Fruit fly (Drosophila melanogaster): ENCODE results near the gene CG6511.
A peak's percentile ranks its signal among the peaks of the same experiment; 100 is the strongest.

CG6511 gene

DNA sequence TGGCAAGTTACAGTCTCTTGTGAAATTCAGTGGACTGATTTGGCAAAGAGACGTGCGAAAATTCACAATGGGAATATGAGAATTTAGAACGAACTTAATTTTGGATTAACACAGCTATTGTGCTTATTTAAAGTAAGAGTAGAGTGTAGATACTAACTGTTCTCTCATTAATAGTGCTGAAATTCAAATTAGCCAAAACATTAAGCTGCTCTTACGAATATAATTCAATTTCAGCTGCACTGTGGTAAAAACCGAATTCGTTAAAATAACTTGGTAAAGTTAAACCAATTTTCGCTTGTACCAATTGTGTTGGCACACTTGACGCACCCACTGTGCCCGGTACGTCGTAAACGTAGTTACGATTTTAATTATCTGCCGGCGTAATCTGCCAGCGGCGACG is 46.8 kb downstream of the CG6511 start (continued):
- TF ChIP-seq Sox14 (GFP tag; optimal IDR thresholded peaks at IDR 0.05) = peak; percentile 75
- peak; percentile 65 for TF ChIP-seq CG6163 (GFP tag; IDR thresholded peaks at IDR 0.05)
- TF ChIP-seq CG6808 (GFP tag; optimal IDR thresholded peaks at IDR 0.05) = peak; percentile 72
- peak; percentile 49 for TF ChIP-seq Smox (GFP tag; optimal IDR thresholded peaks at IDR 0.05)
- TF ChIP-seq Lpt (GFP tag; optimal IDR thresholded peaks at IDR 0.05) = peak; percentile 41
- no peak for TF ChIP-seq fd85E (GFP tag; optimal IDR thresholded peaks at IDR 0.05)
- TF ChIP-seq CG11294 (GFP tag; IDR thresholded peaks at IDR 0.05) = peak; percentile 24; the same call in 1 of the 2 replicates
- peak; percentile 66 for TF ChIP-seq CG10631 (GFP tag; optimal IDR thresholded peaks at IDR 0.05)
- TF ChIP-seq spab (GFP tag; optimal IDR thresholded peaks at IDR 0.05) = peak; percentile 65
- TF ChIP-seq fkh (GFP tag; optimal IDR thresholded peaks at IDR 0.05) = no peak
- peak; percentile 55 for TF ChIP-seq CG1621 (tag; optimal IDR thresholded peaks at IDR 0.05)
- TF ChIP-seq pdm3 (GFP tag; optimal IDR thresholded peaks at IDR 0.05) = peak; percentile 76
- peak; percentile 72 for TF ChIP-seq Ets96B (tag; optimal IDR thresholded peaks at IDR 0.05)
- TF ChIP-seq CG4318 (GFP tag; optimal IDR thresholded peaks at IDR 0.05) = peak; percentile 61
- peak; percentile 69 for TF ChIP-seq Met (GFP tag; optimal IDR thresholded peaks at IDR 0.05)
- TF ChIP-seq Hr38 (GFP tag; optimal IDR thresholded peaks at IDR 0.05) = no peak
- TF ChIP-seq Eip75B (GFP tag; optimal IDR thresholded peaks at IDR 0.05) = peak; percentile 68
- peak; percentile 12 for TF ChIP-seq Blimp-1 (GFP tag; optimal IDR thresholded peaks at IDR 0.05)
- peak; percentile 72 for TF ChIP-seq CG31627 (GFP tag; optimal IDR thresholded peaks at IDR 0.05)
- peak; percentile 47 for TF ChIP-seq dsx (GFP tag; optimal IDR thresholded peaks at IDR 0.05; ENCODE audit: poor library complexity, severe bottlenecking)
- TF ChIP-seq CG8632 (GFP tag; optimal IDR thresholded peaks at IDR 0.05) = peak; percentile 59
- TF ChIP-seq CG6854 (GFP tag; optimal IDR thresholded peaks at IDR 0.05) = no peak
- peak; percentile 67 for TF ChIP-seq CG11762 (GFP tag; optimal IDR thresholded peaks at IDR 0.05; ENCODE audit: insufficient read depth)

DNA sequence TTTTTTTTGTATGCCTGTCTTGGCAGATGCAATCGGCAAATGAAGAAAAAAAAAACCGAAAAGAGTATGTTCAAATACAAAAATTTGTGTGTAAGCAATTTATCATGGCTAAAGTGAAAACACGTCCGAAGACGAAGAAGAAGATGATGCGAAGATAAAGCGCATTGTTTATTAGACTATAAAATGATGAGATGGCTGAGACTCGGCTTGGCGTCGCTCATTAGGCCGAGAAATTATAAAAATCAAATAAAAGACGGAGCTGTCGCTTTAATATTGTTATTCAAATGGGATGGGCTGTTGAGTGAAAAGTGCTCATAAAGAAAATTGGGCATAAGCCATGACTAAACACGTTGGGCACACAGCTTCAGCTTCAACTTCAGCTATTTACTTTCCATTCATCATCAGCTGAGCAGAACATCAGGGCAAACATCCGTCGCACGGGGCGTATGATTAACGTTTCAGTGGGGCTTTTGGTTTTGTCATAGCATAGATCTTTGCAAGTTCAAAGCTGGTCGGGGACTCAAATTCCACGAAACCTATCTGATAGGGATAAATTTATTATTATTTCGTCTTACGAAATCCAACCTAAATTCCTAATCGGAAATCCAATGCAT is 49.6 kb downstream of the CG6511 start:
- TF ChIP-seq Eip78C (GFP tag) (peak; percentile 9), fkh (GFP tag; optimal IDR thresholded peaks at IDR 0.05) (peak; percentile 61), Eip93F (GFP tag; optimal IDR thresholded peaks at IDR 0.05) (no peak)

DNA sequence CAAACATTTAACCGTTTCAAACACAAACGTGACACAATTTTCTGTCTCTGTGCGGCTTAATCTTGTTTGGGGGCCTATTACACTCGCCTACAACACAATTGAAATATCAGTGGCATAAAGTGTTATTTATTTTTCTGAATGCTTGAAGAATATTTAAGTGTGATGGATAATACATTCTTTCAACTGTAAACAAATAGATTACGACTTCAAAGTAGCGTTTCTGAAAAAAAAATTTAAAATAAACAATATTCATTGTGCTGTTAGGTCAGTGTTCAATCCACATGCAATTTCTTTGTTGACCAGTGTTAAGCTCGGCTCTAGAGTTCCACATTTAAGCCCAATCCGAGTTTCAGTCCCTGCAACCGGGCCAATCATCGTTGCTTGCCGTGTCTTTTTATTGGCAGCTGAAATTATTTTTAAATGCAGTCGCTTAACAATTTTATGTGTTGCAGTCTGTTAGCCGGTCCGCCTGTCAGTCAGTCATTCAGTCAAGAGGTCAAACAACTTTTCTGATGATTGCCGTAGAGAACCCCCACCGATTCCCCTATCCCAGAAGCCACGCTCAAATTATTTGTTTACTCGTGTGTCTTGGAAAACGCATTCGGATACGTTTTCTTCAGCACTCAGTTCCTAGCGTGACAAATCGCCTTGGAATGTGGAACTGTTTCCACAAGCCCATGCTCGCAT is 52.0 kb downstream of the CG6511 start:
- TF ChIP-seq Hr4 (GFP tag; optimal IDR thresholded peaks at IDR 0.05) (peak; percentile 71), cyc (GFP tag; optimal IDR thresholded peaks at IDR 0.05) (no peak), CG8632 (GFP tag; optimal IDR thresholded peaks at IDR 0.05) (peak; percentile 70), salr (GFP tag; optimal IDR thresholded peaks at IDR 0.05) (peak in 1 of 2 experiments; percentile 24), CG4318 (GFP tag; optimal IDR thresholded peaks at IDR 0.05) (peak; percentile 46), Met (GFP tag; optimal IDR thresholded peaks at IDR 0.05) (peak; percentile 37), CG10631 (GFP tag; optimal IDR thresholded peaks at IDR 0.05) (peak; percentile 35), Eip78C (GFP tag) (peak; percentile 94), CG6792 (GFP tag; optimal IDR thresholded peaks at IDR 0.05) (peak; percentile 56), CG15336 (GFP tag; IDR thresholded peaks at IDR 0.05) (peak; percentile 86), CG6808 (GFP tag; optimal IDR thresholded peaks at IDR 0.05) (peak; percentile 49), CG6163 (GFP tag; IDR thresholded peaks at IDR 0.05) (peak; percentile 74), CG3919 (GFP tag; optimal IDR thresholded peaks at IDR 0.05) (peak; percentile 69), CG9139 (GFP tag; optimal IDR thresholded peaks at IDR 0.05) (peak; percentile 1), topi (GFP tag; optimal IDR thresholded peaks at IDR 0.05) (peak; percentile 10), Sox14 (GFP tag; optimal IDR thresholded peaks at IDR 0.05) (peak; percentile 31), CG34406 (GFP tag; optimal IDR thresholded peaks at IDR 0.05) (peak; percentile 65), esn (GFP tag; optimal IDR thresholded peaks at IDR 0.05) (peak; percentile 56), Sox15 (GFP tag; optimal IDR thresholded peaks at IDR 0.05) (no peak), dac (GFP tag; optimal IDR thresholded peaks at IDR 0.05) (peak; percentile 1), Smox (GFP tag; optimal IDR thresholded peaks at IDR 0.05) (peak; percentile 1), CG16779 (tag; optimal IDR thresholded peaks at IDR 0.05) (no peak), fkh (GFP tag; optimal IDR thresholded peaks at IDR 0.05) (no peak), CG10669 (GFP tag; optimal IDR thresholded peaks at IDR 0.05) (peak; percentile 65), CG1621 (tag; optimal IDR thresholded peaks at IDR 0.05) (peak; percentile 60), svp (GFP tag) (no peak), CG11902 (GFP tag; optimal IDR thresholded peaks at IDR 0.05) (peak; percentile 9), CG11762 (GFP tag; optimal IDR thresholded peaks at IDR 0.05; ENCODE audit: insufficient read depth) (peak; percentile 47), spab (GFP tag; optimal IDR thresholded peaks at IDR 0.05) (peak; percentile 56), Sox102F (GFP tag; optimal IDR thresholded peaks at IDR 0.05) (peak; percentile 28), achi (GFP tag; optimal IDR thresholded peaks at IDR 0.05) (peak; percentile 66), pdm3 (GFP tag; optimal IDR thresholded peaks at IDR 0.05) (peak; percentile 72), Ets21C (GFP tag; optimal IDR thresholded peaks at IDR 0.05) (no peak)
